Worm (Caenorhabditis elegans): ENCODE results near the gene cux-7.

Gene cux-7

DNA sequence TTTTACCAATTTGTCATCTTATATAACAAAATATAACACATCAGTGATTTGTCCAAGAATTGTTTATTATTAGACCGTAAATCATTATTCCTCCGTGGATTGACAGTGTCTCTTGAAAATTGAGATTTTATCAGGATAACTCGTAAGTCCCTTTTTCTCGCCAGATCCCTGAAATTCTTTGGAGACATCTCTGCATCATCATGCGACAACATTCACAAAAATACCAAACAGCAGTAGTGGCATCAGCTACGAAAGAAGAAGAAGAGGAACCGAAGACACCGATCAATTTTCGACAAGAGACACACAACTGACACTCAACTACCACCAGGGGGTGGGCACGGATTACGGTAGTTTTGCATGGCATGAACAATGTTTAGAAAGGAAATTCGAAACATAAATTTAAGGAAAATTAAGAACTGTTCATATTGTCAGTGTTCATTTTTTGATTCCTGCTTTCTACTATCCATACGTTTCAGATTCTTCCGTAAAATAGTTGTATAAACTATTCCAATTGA, 4.2 kb upstream of the cux-7 start:
- TF ChIP-seq unc-130 (tag; optimal IDR thresholded peaks at IDR 0.05): peak; percentile 16
- peak; percentile 15 for TF ChIP-seq snu-23 (GFP tag; optimal IDR thresholded peaks at IDR 0.05)
- no peak for TF ChIP-seq fos-1 (tag; optimal IDR thresholded peaks at IDR 0.05)
- peak; percentile 41 for TF ChIP-seq nhr-71 (tag; optimal IDR thresholded peaks at IDR 0.05)
- TF ChIP-seq vab-15 (tag; optimal IDR thresholded peaks at IDR 0.05): no peak
- TF ChIP-seq lin-14 (GFP tag; optimal IDR thresholded peaks at IDR 0.05): peak; percentile 39
- no peak for TF ChIP-seq sptf-1 (tag; optimal IDR thresholded peaks at IDR 0.05)
- TF ChIP-seq nhr-85 (tag): peak; percentile 69
- no peak for TF ChIP-seq Y116A8C.19 (tag; optimal IDR thresholded peaks at IDR 0.05; ENCODE audit: borderline replicate concordance)
- peak; percentile 47 to 92 for TF ChIP-seq lsy-2 (tag; optimal IDR thresholded peaks at IDR 0.05)
- no peak for TF ChIP-seq efl-3 (GFP tag; optimal IDR thresholded peaks at IDR 0.05)
- peak; percentile 49 for TF ChIP-seq rnt-1 (tag; optimal IDR thresholded peaks at IDR 0.05)
- TF ChIP-seq F16B12.6 (tag; optimal IDR thresholded peaks at IDR 0.05): no peak

DNA sequence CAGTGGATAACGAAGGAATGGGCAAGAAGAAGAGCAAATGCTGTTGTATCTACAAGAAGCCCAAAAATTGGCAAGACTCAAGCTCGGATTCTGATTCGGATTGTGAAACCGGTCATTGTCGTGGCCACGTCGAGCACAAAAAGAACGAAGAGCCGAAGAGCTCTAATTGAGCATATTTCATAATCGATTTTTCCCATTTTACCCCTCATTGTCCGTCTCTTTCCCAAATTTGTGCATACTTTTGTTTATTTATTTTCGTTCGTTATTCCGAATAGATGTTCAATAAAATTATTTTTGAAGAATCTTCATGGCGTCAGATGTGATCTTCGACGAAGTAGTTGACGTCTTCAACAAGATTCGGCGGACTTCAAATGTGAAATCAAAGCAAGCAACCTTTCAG, 518 bp upstream of the cux-7 start, which contains the start of gene lig-4:
Gene lig-4, plus strand, starts transcription at position 301 of the 400 bp plus-strand sequence.
- TF ChIP-seq jun-1 (tag; optimal IDR thresholded peaks at IDR 0.05): no peak
- no peak for TF ChIP-seq dsc-1 (tag; optimal IDR thresholded peaks at IDR 0.05)
- TF ChIP-seq irx-1 (tag; optimal IDR thresholded peaks at IDR 0.05): no peak
- no peak for TF ChIP-seq nhr-11 (tag; optimal IDR thresholded peaks at IDR 0.05)
- TF ChIP-seq efl-1 (optimal IDR thresholded peaks at IDR 0.05): no peak
- no peak for TF ChIP-seq efl-1 (GFP tag; optimal IDR thresholded peaks at IDR 0.05 in 1 of 2)
- TF ChIP-seq lin-15B (tag; optimal IDR thresholded peaks at IDR 0.05): no peak
- no peak for TF ChIP-seq F16B12.6 (tag; optimal IDR thresholded peaks at IDR 0.05)
- no peak for TF ChIP-seq snu-23 (GFP tag; optimal IDR thresholded peaks at IDR 0.05)
- no peak for TF ChIP-seq nhr-84 (tag; optimal IDR thresholded peaks at IDR 0.05)
- no peak for TF ChIP-seq aha-1 (tag; optimal IDR thresholded peaks at IDR 0.05)
- no peak for TF ChIP-seq lsy-2 (tag; optimal IDR thresholded peaks at IDR 0.05)
- TF ChIP-seq sup-37 (GFP tag; optimal IDR thresholded peaks at IDR 0.05): no peak
- TF ChIP-seq sptf-1 (tag; optimal IDR thresholded peaks at IDR 0.05): no peak
- TF ChIP-seq nhr-237 (tag; optimal IDR thresholded peaks at IDR 0.05): no peak
- TF ChIP-seq nhr-47 (tag; optimal IDR thresholded peaks at IDR 0.05): no peak
- TF ChIP-seq lin-13 (GFP tag; optimal IDR thresholded peaks at IDR 0.05): no peak

- TF ChIP-seq alr-1 (tag; optimal IDR thresholded peaks at IDR 0.05; ENCODE audit: borderline replicate concordance): no peak
- TF ChIP-seq egl-27 (tag; optimal IDR thresholded peaks at IDR 0.05): no peak
- no peak for TF ChIP-seq ceh-90 (tag; optimal IDR thresholded peaks at IDR 0.05)
Observed at ce11 chrIII:7518424-7518823, 2.2 kb downstream of the cux-7 start, which contains the start of gene clk-2. clk-2 (minus strand) TSS chrIII:7518524.

- TF ChIP-seq C04F5.9 (tag; optimal IDR thresholded peaks at IDR 0.05) (no peak), Y116A8C.19 (tag; optimal IDR thresholded peaks at IDR 0.05; ENCODE audit: borderline replicate concordance) (no peak), jun-1 (tag; optimal IDR thresholded peaks at IDR 0.05) (no peak), egl-27 (tag; optimal IDR thresholded peaks at IDR 0.05) (no peak), nhr-85 (tag) (no peak), unc-130 (tag; optimal IDR thresholded peaks at IDR 0.05) (no peak)
Observed at ce11 chrIII:7508128-7508635, 12.5 kb downstream of the cux-7 start, which contains the start of gene cls-1. cls-1 (plus strand) TSS chrIII:7508178.

ce11 chrIII:7506983-7507382, 13.7 kb downstream of the cux-7 start:
- no peak for TF ChIP-seq fkh-8 (tag; optimal IDR thresholded peaks at IDR 0.05)
- peak; percentile 72 for TF ChIP-seq blmp-1 (tag; optimal IDR thresholded peaks at IDR 0.05)

- 0 out of 2 replicates have a peak, but pooled peaks have one; percentile 41 for TF ChIP-seq ceh-88 (GFP tag; IDR thresholded peaks at IDR 0.05)
- peak; percentile 67 for TF ChIP-seq lin-39 (tag; optimal IDR thresholded peaks at IDR 0.05)
- no peak for TF ChIP-seq nhr-76 (tag; optimal IDR thresholded peaks at IDR 0.05)
- no peak for TF ChIP-seq nhr-28 (tag; optimal IDR thresholded peaks at IDR 0.05)
- TF ChIP-seq pag-3 (tag; optimal IDR thresholded peaks at IDR 0.05; ENCODE audit: borderline replicate concordance, insufficient read depth): no peak
- peak; percentile 79 for TF ChIP-seq unc-86 (tag; optimal IDR thresholded peaks at IDR 0.05)
- TF ChIP-seq nhr-19 (GFP tag; conservative IDR thresholded peaks at IDR 0.05): peak; percentile 86
- no peak for TF ChIP-seq hlh-4 (tag; optimal IDR thresholded peaks at IDR 0.05)
- peak; percentile 73 for TF ChIP-seq lin-15B (tag; optimal IDR thresholded peaks at IDR 0.05)
- TF ChIP-seq hpl-2 (GFP tag; optimal IDR thresholded peaks at IDR 0.05): no peak
- TF ChIP-seq mef-2 (tag; optimal IDR thresholded peaks at IDR 0.05): peak; percentile 46
- peak; percentile 68 for TF ChIP-seq grh-1 (GFP tag; IDR thresholded peaks at IDR 0.05)
- TF ChIP-seq ceh-90 (tag; optimal IDR thresholded peaks at IDR 0.05): no peak
- peak; percentile 97 for TF ChIP-seq mep-1 (tag; optimal IDR thresholded peaks at IDR 0.05)
Observed at ce11 chrIII:7499421-7499902, 21.2 kb downstream of the cux-7 start, which contains the start of the genes C07H6.9 and sap-140. C07H6.9 (minus strand) TSS chrIII:7499471. sap-140 (plus strand) TSS chrIII:7499738.
